Fruit fly (Drosophila melanogaster): Measurements from ENCODE around the gene GstD6.

dm6 chr3R:12344914-12345549 lies 31.9 kb upstream of the GstD6 start:
- TF ChIP-seq emc (GFP tag; optimal IDR thresholded peaks at IDR 0.05) (no peak), trem (tag; optimal IDR thresholded peaks at IDR 0.05) (no peak), Ets65A (GFP tag) (no peak)
